Worm (Caenorhabditis elegans) whole organism, dauer: ENCODE data around the gene M176.10.
"Not testable (repeated sequence)": the region's sequence is repeated elsewhere in the genome, so short reads cannot be mapped to it uniquely, and the experiment has no call there.

ENCODE experiments used
- unc-62 ChIP-seq: sonication (generic microtip); optimal IDR thresholded peaks from 2 replicates; lab custom pipeline; 2017; ENCODE audit warnings: missing biosample characterization, missing genetic modification reagents, missing genetic modification characterization

The M176.10 gene

DNA sequence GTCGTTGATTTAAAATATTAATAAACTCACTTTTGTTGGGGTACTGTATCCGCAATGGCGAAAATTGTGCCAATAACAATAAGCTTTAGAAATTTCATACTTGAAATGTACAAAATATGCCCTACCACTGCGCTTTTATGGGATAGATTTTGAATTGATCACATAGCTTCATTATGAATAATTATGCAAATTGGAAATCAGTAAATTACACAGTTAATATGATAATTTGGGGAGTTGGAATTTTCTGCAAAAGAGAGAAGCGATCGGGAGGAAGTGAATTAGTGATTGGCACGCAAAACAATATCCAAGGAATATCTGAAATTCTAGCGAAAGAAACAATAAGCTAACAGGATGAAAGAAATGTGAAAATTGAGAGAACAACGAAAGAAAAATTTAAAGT lies at the start of gene M176.10:
M176.10 (minus strand) TSS at position 101 of the 400 bp plus-strand sequence.
- TF ChIP-seq unc-62 (GFP tag; lab: Kevin White, UChicago), result no peak

DNA sequence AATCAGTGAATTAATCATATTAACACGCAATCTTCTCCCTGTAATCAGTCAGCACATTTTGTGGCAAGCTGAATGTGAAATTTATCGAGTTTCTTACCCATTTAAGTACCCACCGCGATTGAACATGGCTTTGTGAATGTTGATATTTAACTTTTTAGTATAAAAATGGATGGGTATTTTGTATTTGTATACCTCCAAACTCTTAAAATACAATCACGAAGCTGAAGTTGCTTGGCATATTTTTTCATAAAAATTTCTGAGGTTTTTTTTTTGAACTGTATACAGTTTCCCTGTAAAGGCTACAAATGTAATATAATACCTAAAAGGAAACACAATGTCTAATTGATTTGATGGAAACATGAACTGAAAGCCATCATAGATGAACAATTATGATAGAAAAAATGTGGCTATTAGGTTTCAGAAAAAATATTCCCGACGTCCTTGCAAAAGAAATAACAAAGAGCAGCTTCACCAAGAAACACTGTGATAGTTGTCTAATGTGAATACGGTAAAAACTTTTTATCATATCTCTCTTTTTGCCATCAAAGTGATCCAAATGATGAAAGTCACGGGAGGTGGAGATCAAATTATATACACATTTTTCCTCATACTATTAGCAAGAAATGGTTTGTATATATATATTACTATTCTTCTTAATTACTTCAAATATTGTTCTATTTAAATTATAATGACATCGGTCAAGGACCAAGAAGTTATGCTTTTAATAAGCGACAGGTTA lies 48.6 kb upstream of the M176.10 start, which contains the start of the genes chil-25 and chil-26:
chil-25 (minus strand) TSS at position 101 of the 739 bp plus-strand sequence.
chil-26 (plus strand) TSS at position 689 of the 739 bp plus-strand sequence.
- TF ChIP-seq unc-62 (GFP tag; lab: Kevin White, UChicago), result no peak

DNA sequence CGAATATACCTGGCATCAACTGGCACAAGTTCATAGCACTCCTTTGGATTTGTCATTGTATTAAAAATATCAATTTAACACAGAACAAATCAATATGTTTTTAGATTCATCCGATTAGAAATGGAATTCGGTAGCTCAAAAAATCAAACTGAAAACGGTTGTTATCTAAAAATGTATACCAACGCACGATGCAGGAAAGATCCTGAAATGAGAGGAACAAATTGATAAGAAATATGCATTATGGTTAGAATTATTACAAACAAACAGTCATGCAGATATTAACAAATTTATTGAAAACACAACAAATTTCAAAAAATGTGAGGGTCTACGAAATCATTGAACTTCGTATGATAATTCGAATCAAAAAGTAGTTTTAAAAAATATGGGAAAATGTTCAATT lies 44.1 kb upstream of the M176.10 start, which contains the start of gene T19H5.6:
T19H5.6 (minus strand) TSS at position 195 of the 400 bp plus-strand sequence.
- TF ChIP-seq unc-62 (GFP tag; lab: Kevin White, UChicago), result no peak

DNA sequence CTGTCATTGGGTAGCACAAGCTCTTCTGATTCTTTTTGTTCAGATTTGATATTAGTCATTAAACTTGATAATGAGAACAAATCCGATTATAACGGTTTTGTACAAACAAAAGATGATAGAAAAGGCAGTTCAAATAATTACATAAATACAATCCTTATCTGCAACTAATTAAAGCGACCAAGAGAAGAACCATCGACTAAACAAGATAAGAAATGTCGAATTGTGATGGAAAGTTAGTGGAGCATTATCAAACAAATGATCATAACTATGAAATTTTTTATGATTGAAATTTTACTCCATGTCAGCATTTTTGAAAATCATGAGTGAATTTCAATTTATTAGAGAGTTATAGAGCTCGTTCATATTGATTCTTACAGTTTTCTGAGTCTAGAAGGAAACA lies 42.4 kb upstream of the M176.10 start, which contains the start of gene chil-23:
chil-23 (minus strand) TSS at position 198 of the 400 bp plus-strand sequence.
- no peak for TF ChIP-seq unc-62 (GFP tag; lab: Kevin White, UChicago)

DNA sequence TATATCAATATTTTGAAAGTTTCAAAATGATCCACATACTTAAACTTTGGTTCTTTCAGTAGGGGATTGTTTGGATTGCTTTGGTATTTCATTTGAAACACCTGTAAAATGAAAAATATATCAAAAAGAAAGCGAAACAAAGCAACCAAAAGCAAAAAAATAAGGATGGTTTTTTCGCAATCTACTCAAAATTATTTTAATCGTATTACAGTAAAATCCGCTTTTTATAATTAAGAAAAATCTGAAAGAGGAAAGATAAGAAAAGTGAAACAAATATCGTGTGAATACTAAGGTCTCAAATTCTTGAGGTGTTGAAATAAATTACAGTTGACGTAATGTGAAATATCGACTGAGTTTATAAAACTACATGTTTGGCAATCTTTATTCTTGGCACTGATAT lies 40.1 kb upstream of the M176.10 start, which contains the start of gene chil-22:
chil-22 (minus strand) TSS at position 101 of the 400 bp plus-strand sequence.
- TF ChIP-seq unc-62 (GFP tag; lab: Kevin White, UChicago), result no peak

DNA sequence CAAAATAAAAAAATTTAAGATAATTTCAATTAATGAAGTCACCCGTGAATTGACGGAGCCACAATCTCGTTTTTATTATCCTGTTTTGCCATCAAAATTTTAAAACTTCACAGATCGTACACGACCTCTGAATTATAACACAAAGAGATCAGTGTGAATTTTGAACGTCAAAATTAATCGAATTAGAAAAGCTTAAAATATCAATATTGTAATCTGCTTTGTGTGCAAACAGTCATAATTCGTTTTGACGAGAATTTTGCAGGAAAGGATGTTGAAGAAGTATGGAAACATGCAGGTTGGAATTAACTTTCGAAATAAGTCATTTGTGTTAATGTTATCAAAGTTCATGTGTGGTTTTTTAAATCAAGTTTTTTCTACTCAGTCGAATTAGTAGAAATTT lies 35.9 kb upstream of the M176.10 start, which contains the start of gene chil-21:
chil-21 (minus strand) TSS at position 101 of the 400 bp plus-strand sequence.
- not testable (repeated sequence) for TF ChIP-seq unc-62 (GFP tag; lab: Kevin White, UChicago)

DNA sequence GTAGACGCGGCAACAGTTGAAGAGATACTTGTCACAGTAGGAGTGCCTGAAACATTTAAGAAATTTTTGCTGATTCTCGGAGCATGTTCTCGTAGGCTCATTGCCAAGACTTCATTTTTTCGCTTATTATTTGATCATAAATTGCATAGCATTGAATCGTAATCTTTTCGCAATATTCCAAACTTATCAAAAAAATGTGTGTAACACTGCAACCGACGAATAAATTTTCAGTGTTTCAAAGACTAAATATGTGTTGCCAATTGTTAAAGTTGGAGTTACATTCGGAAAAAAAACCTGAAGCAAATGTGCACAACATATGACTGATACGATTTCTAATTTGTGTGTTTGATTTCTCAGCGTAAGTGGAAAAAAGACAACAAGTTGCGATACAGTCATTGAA lies 33.5 kb upstream of the M176.10 start, which contains the start of gene R09D1.14:
R09D1.14 (minus strand) TSS at position 101 of the 400 bp plus-strand sequence.
- TF ChIP-seq unc-62 (GFP tag; lab: Kevin White, UChicago), result not testable (repeated sequence)

DNA sequence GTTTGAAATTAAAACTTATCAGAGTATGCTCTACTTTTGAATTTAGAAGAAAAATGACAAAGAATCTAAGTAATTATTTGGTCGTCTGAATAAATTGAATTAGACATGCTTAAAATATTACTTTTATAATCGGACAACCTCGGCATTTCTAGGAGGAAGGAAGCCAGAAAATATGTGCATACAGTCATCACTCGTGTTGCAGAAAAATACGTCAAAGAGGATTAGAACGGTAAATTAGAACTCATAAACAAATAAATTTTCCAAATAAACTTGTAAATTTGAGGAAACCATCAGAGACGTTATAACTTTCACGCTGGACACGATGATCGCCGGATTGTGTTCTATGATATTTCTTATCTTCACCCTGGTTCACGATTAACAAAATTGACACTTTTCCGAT lies 28.3 kb upstream of the M176.10 start, which contains the start of gene chil-19:
chil-19 (minus strand) TSS at position 101 of the 400 bp plus-strand sequence.
- no peak for TF ChIP-seq unc-62 (GFP tag; lab: Kevin White, UChicago)

DNA sequence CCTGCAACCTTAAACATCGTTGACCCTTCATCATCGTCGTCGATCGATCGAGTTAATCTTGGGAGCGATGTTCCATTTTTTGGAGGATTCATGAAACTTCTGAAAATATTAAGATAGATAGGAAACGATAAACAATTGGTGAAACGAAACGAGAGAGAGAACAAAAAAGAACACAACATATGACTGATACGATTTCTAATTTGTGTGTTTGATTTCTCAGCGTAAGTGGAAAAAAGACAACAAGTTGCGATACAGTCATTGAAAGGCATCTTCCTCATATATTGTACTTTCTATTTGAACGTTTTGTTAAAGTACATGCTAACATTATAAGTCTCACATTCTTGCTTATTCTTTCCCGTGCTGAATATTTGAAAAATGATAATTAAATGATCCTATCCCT lies 26.2 kb upstream of the M176.10 start, which contains the start of gene R09D1.12:
R09D1.12 (minus strand) TSS at position 101 of the 400 bp plus-strand sequence.
- TF ChIP-seq unc-62 (GFP tag; lab: Kevin White, UChicago), result not testable (repeated sequence)

DNA sequence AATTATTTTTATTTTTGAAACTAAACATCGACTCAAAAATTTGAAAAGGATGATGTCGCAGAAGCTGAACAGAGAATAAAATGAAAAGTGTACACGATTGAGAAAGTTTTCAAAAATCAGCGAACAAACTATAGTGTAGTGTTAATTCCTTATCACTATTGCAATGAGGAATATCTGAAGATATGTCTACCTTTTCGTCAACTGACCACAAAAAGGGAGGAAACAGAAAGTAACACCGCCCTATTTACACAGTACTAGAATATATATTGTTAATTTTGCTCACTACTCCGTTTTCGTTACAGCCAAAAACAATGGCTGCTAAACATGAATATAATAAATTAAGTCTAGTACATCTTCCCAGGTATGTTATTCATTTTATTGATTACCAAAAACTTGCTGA lies 22.0 kb upstream of the M176.10 start, which contains the start of gene chil-18:
chil-18 (plus strand) TSS at position 301 of the 400 bp plus-strand sequence.
- no peak for TF ChIP-seq unc-62 (GFP tag; lab: Kevin White, UChicago)

DNA sequence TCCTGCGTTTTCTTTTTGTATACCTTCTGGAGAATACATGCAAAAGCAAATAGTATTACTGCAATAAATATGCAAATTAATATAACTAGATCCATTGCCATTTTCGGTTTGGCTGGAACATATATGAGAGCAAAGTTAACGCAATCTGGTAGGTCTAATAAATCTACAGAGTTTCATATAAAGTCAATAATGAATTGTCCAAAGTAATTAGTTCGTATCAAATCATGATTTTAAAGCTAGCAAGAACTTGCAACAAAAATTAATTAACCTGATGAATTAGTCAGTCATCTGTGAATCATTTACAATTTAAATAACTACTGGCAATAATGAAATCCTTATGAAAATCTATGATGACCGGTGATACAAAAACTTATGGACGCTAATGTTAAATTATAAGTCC lies 19.4 kb upstream of the M176.10 start, which contains the start of gene R09D1.13:
R09D1.13 (minus strand) TSS at position 101 of the 400 bp plus-strand sequence.
- no peak for TF ChIP-seq unc-62 (GFP tag; lab: Kevin White, UChicago)

DNA sequence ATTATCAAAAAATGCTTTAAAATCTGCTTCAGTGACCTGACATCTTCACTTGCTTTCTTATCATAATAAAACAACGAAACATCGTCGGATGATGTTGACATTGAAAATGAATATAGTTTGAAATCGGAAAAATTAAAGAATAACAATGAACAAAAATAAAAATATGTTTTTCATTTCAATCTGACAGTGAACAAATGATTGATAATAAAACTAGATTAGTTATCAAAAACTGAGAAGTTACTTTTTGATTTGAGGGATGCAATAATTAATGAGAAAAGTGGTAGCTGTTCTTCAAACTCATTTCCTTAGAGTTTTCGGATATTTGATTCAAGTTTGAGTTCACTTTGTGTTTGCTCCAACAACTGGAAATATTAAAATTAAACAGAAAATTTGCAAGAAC lies 17.5 kb upstream of the M176.10 start, which contains the start of gene chil-15:
chil-15 (minus strand) TSS at position 101 of the 400 bp plus-strand sequence.
- TF ChIP-seq unc-62 (GFP tag; lab: Kevin White, UChicago), result no peak

DNA sequence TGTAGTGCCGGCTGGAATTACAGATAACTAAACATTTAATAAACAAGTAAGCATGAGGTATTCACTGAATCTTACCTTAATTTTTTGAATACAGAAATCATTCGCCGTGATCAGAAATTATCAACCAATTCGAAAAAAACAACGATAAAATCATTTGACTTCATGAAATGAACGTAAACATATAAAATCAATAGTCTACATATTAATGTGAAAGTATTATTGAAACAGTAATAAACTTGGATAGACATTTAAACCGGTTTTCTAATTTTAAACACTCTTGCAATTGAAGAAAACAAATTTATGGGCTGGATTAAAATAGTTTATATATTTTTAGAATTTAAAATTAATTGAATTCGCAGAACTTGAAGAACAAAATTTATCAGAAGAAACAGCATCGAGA lies 15.9 kb upstream of the M176.10 start, which contains the start of gene chil-16:
chil-16 (minus strand) TSS at position 101 of the 400 bp plus-strand sequence.
- no peak for TF ChIP-seq unc-62 (GFP tag; lab: Kevin White, UChicago)

DNA sequence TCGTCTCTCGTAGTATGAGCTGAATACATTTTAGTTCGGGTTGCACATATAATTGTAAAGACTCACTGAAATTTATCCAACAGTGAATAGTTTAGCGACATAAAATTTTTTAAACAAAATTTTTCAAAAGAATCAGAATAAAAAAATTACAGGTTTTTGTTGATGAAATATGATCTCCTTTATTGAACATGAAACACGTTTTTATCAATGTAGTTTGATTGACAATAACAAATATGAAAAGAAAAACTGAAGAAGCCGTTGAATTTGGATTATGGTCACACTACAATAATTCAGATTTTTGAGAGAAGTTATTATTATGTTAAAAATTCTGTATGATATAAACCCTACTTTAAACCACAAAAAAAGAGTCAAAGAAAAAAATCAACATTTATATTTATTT lies 14.1 kb upstream of the M176.10 start, which contains the start of gene chil-17:
chil-17 (minus strand) TSS at position 101 of the 400 bp plus-strand sequence.
- TF ChIP-seq unc-62 (GFP tag; lab: Kevin White, UChicago), result no peak

DNA sequence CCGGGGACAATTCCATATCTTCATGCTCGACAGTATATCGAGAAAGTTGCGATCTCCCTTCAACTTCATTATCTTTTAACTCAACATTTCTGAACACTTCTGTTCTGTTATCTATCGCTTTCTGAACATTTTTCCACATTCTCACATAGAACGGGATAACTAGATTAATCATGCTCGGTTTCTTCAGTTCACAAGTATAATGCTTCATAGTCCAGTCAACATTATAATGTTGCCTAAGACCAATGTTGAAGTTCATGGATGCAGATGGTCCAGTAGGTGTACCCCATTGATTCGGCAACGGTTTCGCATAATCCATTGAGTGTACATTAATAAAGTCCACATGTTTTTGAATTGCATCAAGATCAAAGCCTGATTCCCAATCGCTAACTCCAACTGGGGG lies 12.9 kb upstream of the M176.10 start:
- no peak for TF ChIP-seq unc-62 (GFP tag; lab: Kevin White, UChicago)

DNA sequence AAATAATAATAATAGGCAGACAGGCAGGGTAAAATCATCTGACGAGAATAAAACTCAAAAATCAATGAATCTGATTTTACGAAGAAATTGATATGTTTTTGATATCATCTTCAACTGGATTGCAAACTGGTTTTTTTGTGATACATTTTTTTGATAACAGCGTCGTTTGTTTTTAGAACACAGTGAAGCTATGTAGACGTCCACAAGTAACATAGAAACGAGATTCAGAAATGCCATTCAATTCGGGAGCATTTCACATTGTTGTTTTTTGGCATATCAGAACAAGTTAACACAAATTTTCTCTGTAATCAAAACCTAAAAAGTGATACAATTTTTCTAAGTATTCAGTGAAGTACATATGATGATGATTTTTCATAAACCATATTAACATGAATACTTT lies 12.3 kb upstream of the M176.10 start, which contains the start of gene chil-13:
chil-13 (minus strand) TSS at position 101 of the 400 bp plus-strand sequence.
- no peak for TF ChIP-seq unc-62 (GFP tag; lab: Kevin White, UChicago)
